Worm (Caenorhabditis elegans): ENCODE results near the gene asp-7.

ce11 chrV:2979978-2980377, 48.1 kb upstream of the asp-7 start, which contains the start of gene srw-118:
- TF ChIP-seq nhr-237 (tag; optimal IDR thresholded peaks at IDR 0.05) = no peak
- TF ChIP-seq ceh-82 (tag; optimal IDR thresholded peaks at IDR 0.05) = no peak
- TF ChIP-seq ZK546.5 (tag; optimal IDR thresholded peaks at IDR 0.05) = no peak
- TF ChIP-seq unc-62 (GFP tag; optimal IDR thresholded peaks at IDR 0.05) = no peak
- no peak for TF ChIP-seq elt-2 (tag; optimal IDR thresholded peaks at IDR 0.05)
- TF ChIP-seq aly-2 (tag; optimal IDR thresholded peaks at IDR 0.05) = no peak
- TF ChIP-seq nhr-76 (tag; optimal IDR thresholded peaks at IDR 0.05) = no peak
- no peak for TF ChIP-seq fkh-10 (GFP tag; optimal IDR thresholded peaks at IDR 0.05)
- TF ChIP-seq nfya-1 (tag; optimal IDR thresholded peaks at IDR 0.05; ENCODE audit: insufficient read depth) = no peak
- TF ChIP-seq ztf-4 (tag; optimal IDR thresholded peaks at IDR 0.05) = no peak
- TF ChIP-seq ama-1 (optimal IDR thresholded peaks at IDR 0.05) = no peak
- TF ChIP-seq sea-2 (GFP tag; optimal IDR thresholded peaks at IDR 0.05) = no peak
- no peak for TF ChIP-seq mdl-1 (tag; optimal IDR thresholded peaks at IDR 0.05)
- TF ChIP-seq unc-39 (tag; optimal IDR thresholded peaks at IDR 0.05) = no peak
